Worm (Caenorhabditis elegans) whole organism, L1 larva: ENCODE measurements around the gene F25B5.5.

ENCODE experiments used
- aly-2 ChIP-seq: fragments of 150-350 bp; optimal IDR thresholded peaks from 2 replicates; lab custom pipeline; 2014; ENCODE audit warnings: missing biosample characterization, missing genetic modification characterization
- ceh-82 ChIP-seq, 3 experiments: fragments of 150-350 bp in 1 of 3; sonication (generic microtip) in 2 of 3; optimal IDR thresholded peaks; 2 replicates each; lab custom pipeline; 2014 to 2017; ENCODE audit warnings: missing biosample characterization in 3 of 3, missing genetic modification characterization in 3 of 3
- nhr-237 ChIP-seq: fragments of 150-350 bp; optimal IDR thresholded peaks from 2 replicates; lab custom pipeline; 2014; ENCODE audit warnings: missing biosample characterization, missing genetic modification characterization
- nhr-28 ChIP-seq: fragments of 150-350 bp; optimal IDR thresholded peaks from 2 replicates; lab custom pipeline; 2014; ENCODE audit warnings: missing biosample characterization, missing genetic modification characterization
- nhr-77 ChIP-seq: fragments of 150-350 bp; optimal IDR thresholded peaks from 2 replicates; lab custom pipeline; 2014; ENCODE audit warnings: missing biosample characterization, missing genetic modification characterization
- skn-1 ChIP-seq: fragments of 150-350 bp; optimal IDR thresholded peaks from 2 replicates; lab custom pipeline; 2014; ENCODE audit warnings: missing biosample characterization, missing genetic modification characterization
- zag-1 ChIP-seq: fragments of 150-350 bp; optimal IDR thresholded peaks from 2 replicates; lab custom pipeline; 2014; ENCODE audit warnings: missing biosample characterization, missing genetic modification characterization

DNA sequence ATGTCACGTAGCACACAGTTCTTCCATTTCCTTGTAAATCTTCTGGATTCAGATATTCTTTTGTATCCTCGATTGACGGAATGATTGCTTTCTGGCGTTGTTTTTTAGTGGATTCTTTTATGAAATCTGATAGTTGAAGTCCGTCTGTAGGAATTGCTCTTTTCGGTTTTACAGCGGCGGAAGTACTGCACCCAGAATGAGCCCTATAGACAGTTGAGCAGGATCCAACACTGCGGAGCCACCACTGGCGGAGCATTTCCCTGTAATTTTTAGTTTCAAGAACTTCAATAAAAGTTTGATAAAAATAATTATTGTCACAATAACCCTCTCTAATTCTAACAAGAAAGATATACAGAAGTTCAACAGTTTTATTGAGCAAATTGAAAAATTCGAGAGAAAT, at the start of gene F25B5.5:
- TF ChIP-seq zag-1 (tag; lab: Kevin White, UChicago) (no peak), ceh-82 (tag; optimal IDR thresholded peaks at IDR 0.05; lab: Kevin White, UChicago) (no peak), nhr-28 (tag; lab: Kevin White, UChicago) (no peak), nhr-77 (no peak), skn-1 (no peak), nhr-237 (no peak), aly-2 (no peak)
